Worm (Caenorhabditis elegans) whole organism, L1 larva: ENCODE results near the gene rme-6.

Experiments used
- aha-1 ChIP-seq: fragments of 150-350 bp; optimal IDR thresholded peaks from 2 replicates; lab custom pipeline; 2014; ENCODE audit warnings: missing biosample characterization, missing genetic modification characterization
- fkh-10 ChIP-seq: sonication (generic microtip); optimal IDR thresholded peaks from 2 replicates; lab custom pipeline; 2017; ENCODE audit warnings: missing biosample characterization, missing genetic modification reagents, missing genetic modification characterization
- grh-1 ChIP-seq: fragments of 200-800 bp; sonication (Bioruptor generic); IDR thresholded peaks from 2 replicates; pipeline ENCODE4 v1.3.6; 2022; ENCODE audit warnings: missing genetic modification reagents, missing genetic modification characterization, missing compliant biosample characterization
- mdl-1 ChIP-seq, 2 experiments: fragments of 150-350 bp; optimal IDR thresholded peaks; 2 replicates each; lab custom pipeline; 2014 to 2017; ENCODE audit warnings: missing biosample characterization in 2 of 2, missing genetic modification characterization in 2 of 2, inconsistent platforms in 1 of 2
- nhr-84 ChIP-seq: sonication (generic microtip); optimal IDR thresholded peaks from 2 replicates; lab custom pipeline; 2017; ENCODE audit warnings: missing biosample characterization, missing genetic modification characterization
- nhr-90 ChIP-seq: sonication (generic microtip); optimal IDR thresholded peaks from 2 replicates; lab custom pipeline; 2016; ENCODE audit warnings: mild to moderate bottlenecking, missing genetic modification characterization, missing compliant biosample characterization; ENCODE audit not compliant: poor library complexity
- tbx-2 ChIP-seq: sonication (generic microtip); optimal IDR thresholded peaks from 2 replicates; lab custom pipeline; 2016; ENCODE audit warnings: missing genetic modification characterization, missing compliant biosample characterization
- unc-98 ChIP-seq: fragments of 200-800 bp; sonication (Bioruptor generic); IDR thresholded peaks from 2 replicates; pipeline ENCODE4 v1.3.6; 2022; ENCODE audit warnings: missing genetic modification characterization, missing compliant biosample characterization
- zag-1 ChIP-seq: fragments of 150-350 bp; optimal IDR thresholded peaks from 2 replicates; lab custom pipeline; 2014; ENCODE audit warnings: missing biosample characterization, missing genetic modification characterization
- zip-4 ChIP-seq: fragments of 200-800 bp; sonication (Bioruptor generic); optimal IDR thresholded peaks from 2 replicates; lab custom pipeline; 2018; ENCODE audit warnings: mild to moderate bottlenecking, missing genetic modification characterization, moderate library complexity, missing compliant biosample characterization

DNA sequence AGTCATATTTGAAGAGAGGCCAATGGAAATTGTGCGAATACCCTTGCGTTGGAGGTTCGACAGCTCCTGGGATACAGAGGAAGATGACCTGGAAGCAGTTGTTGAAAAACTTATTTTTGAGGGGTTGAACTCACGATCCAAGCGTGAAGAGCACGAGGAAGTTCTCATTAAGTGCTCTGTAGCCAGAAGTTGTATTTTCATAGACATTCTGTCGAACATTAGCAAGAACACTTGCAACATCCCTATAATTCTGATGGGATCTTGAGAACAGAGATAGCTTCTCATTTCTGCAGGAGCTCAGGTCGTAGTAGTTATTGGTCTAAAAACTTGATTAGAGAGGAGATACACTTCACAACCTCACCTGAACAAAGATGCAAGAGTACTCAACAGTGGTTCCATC lies 44.7 kb downstream of the rme-6 start:
- TF ChIP-seq mdl-1 (tag; optimal IDR thresholded peaks at IDR 0.05; lab: Kevin White, UChicago) (no peak), zip-4 (GFP tag; lab: Kevin White, UChicago) (no peak), grh-1 (no peak), unc-98 (GFP tag; lab: Robert Waterston, UW) (no peak), aha-1 (no peak), fkh-10 (GFP tag; lab: Kevin White, UChicago) (no peak), nhr-90 (tag; lab: Kevin White, UChicago) (no peak), tbx-2 (tag; lab: Kevin White, UChicago) (no peak), nhr-84 (no peak), zag-1 (no peak)
